Fruit fly (Drosophila melanogaster): ENCODE results near the gene CG31358.

DNA sequence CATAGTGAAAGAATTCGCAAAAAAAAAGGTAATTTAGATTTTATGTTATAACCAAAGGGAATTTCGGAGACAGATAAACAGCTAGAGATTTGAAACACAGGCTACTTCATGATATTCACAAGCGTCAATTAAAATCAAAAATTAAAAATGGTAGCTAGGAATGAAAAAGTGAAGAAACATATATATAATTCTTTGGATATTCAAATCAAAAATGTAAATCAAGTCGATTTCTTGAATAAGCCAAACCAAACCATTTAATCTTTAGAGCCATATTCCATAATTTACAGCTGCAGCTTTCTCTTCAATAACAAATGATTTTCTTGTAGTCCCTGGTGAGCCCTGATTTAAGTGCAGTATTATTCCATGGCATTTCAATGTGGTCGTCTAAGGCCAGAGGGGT is 31.3 kb upstream of the CG31358 start, which contains the start of gene CG14740:
- TF ChIP-seq CTCF (optimal IDR thresholded peaks at IDR 0.05) (no peak), CG8478 (optimal IDR thresholded peaks at IDR 0.05) (no peak)
